ENCODE assay signal across 3 fruit fly cellular contexts in genomic region chr2L:13515688-13516037, dm6.
TF ChIP-seq lines count a peak whose summit lies in the region.

No protein-coding gene starts in this region.

- TF ChIP-seq CTCF in whole organism, embryonic (GFP tag; optimal IDR thresholded peaks at IDR 0.05; lab: Kevin White, UChicago), result no peak

TF ChIP-seq in whole organism, adult, 20 proteins besides CTCF, POLR2A, EP300 and RAD21:
- TF ChIP-seq CG12768 (GFP tag; optimal IDR thresholded peaks at IDR 0.05; lab: Kevin White, UChicago) (no peak), kay (GFP tag; lab: Kevin White, UChicago; ENCODE audit: borderline replicate concordance) (peak; percentile 88), CG7045 (GFP tag; optimal IDR thresholded peaks at IDR 0.05; lab: Kevin White, UChicago) (no peak)

TF ChIP-seq in whole organism, embryonic, 481 proteins besides CTCF, POLR2A, EP300 and RAD21:
- TF ChIP-seq gcm (GFP tag; optimal IDR thresholded peaks at IDR 0.05; lab: Kevin White, UChicago) (no peak), pros (GFP tag; optimal IDR thresholded peaks at IDR 0.05; lab: Kevin White, UChicago) (no peak), CG17359 (tag; optimal IDR thresholded peaks at IDR 0.05; lab: Kevin White, UChicago) (no peak), CG2889 (GFP tag; IDR thresholded peaks at IDR 0.05; lab: Robert Waterston, UW) (no peak), CG6683 (GFP tag; optimal IDR thresholded peaks at IDR 0.05; lab: Kevin White, UChicago) (no peak), Drgx (GFP tag; IDR thresholded peaks at IDR 0.05; lab: Robert Waterston, UW) (no peak), Ets65A (GFP tag; lab: Kevin White, UChicago) (peak; percentile 70), lola (GFP tag; optimal IDR thresholded peaks at IDR 0.05; lab: Kevin White, UChicago) (no peak)
TF ChIP-seq in whole organism, embryonic: peak in this region for 1.

TF ChIP-seq in whole organism, prepupa, 60 proteins besides CTCF, POLR2A, EP300 and RAD21:
- TF ChIP-seq vri (GFP tag; optimal IDR thresholded peaks at IDR 0.05; lab: Kevin White, UChicago), result peak; percentile 78
- TF ChIP-seq net (GFP tag; optimal IDR thresholded peaks at IDR 0.05; lab: Kevin White, UChicago), result no peak
